Fruit fly (Drosophila melanogaster) whole organism, embryonic: ENCODE measurements around the gene Fer3HCH.
A peak's percentile ranks its signal among the peaks of the same experiment; 100 is the strongest.

ENCODE experiments used
- CG10209 ChIP-seq: fragments of 200-800 bp; sonication (Bioruptor generic); optimal IDR thresholded peaks from 3 replicates; lab custom pipeline; 2017; ENCODE audit warnings: missing biosample characterization, mild to moderate bottlenecking, missing genetic modification characterization, missing genetic modification reagents
- CG11398 ChIP-seq: fragments of 200-800 bp; sonication (Bioruptor generic); optimal IDR thresholded peaks from 2 replicates; lab custom pipeline; 2016; ENCODE audit warnings: missing biosample characterization, missing genetic modification characterization
- CG13296 ChIP-seq: fragments of 200-800 bp; sonication (Bioruptor generic); optimal IDR thresholded peaks from 3 replicates; lab custom pipeline; 2018; ENCODE audit warnings: missing biosample characterization, mild to moderate bottlenecking, missing genetic modification characterization
- CG15514 ChIP-seq: fragments of 200-800 bp; sonication (Bioruptor generic); optimal IDR thresholded peaks from 3 replicates; lab custom pipeline; 2017; ENCODE audit warnings: missing biosample characterization, missing genetic modification characterization, mild to moderate bottlenecking, moderate library complexity, missing genetic modification reagents
- CG1792 ChIP-seq: fragments of 200-800 bp; sonication (Bioruptor generic); optimal IDR thresholded peaks from 2 replicates; lab custom pipeline; 2016; ENCODE audit warnings: missing biosample characterization, missing genetic modification characterization
- CG3065 ChIP-seq: fragments of 200-800 bp; sonication (Bioruptor generic); optimal IDR thresholded peaks from 2 replicates; lab custom pipeline; 2016; ENCODE audit warnings: missing biosample characterization, missing genetic modification characterization
- CG32532 ChIP-seq: fragments of 200-800 bp; sonication (Bioruptor generic); IDR thresholded peaks from 2 replicates; pipeline ENCODE4 v1.3.6; 2022; ENCODE audit warnings: missing biosample characterization, missing genetic modification characterization
- CG43689 ChIP-seq: fragments of 200-800 bp; sonication (Bioruptor generic); IDR thresholded peaks from 2 replicates; pipeline ENCODE4 v1.3.6; 2022; ENCODE audit warnings: missing biosample characterization, missing genetic modification characterization
- CG4404 ChIP-seq: fragments of 200-800 bp; sonication (Bioruptor generic); IDR thresholded peaks from 2 replicates; pipeline ENCODE4 v1.3.6; 2022; ENCODE audit warnings: missing biosample characterization, missing genetic modification characterization
- CG4730 ChIP-seq: fragments of 200-800 bp; sonication (Bioruptor generic); IDR thresholded peaks from 2 replicates; pipeline ENCODE4 v1.3.6; 2022; ENCODE audit warnings: missing biosample characterization, missing genetic modification characterization
- CG4820 ChIP-seq: fragments of 200-800 bp; sonication (Bioruptor generic); optimal IDR thresholded peaks from 3 replicates; lab custom pipeline; 2016; ENCODE audit warnings: missing biosample characterization, missing genetic modification characterization
- CG6854 ChIP-seq: fragments of 200-800 bp; sonication (Bioruptor generic); optimal IDR thresholded peaks from 3 replicates; lab custom pipeline; 2017; ENCODE audit warnings: missing biosample characterization, mild to moderate bottlenecking, missing genetic modification characterization
- CG7357 ChIP-seq: fragments of 200-800 bp; sonication (Bioruptor generic); IDR thresholded peaks from 3 replicates; pipeline ENCODE4 v1.3.6; 2022; ENCODE audit warnings: missing biosample characterization, missing genetic modification characterization
- CG8765 ChIP-seq: fragments of 200-800 bp; sonication (Bioruptor generic); IDR thresholded peaks from 2 replicates; pipeline ENCODE4 v1.3.6; 2022; ENCODE audit warnings: missing biosample characterization, missing genetic modification characterization
- CG8924 ChIP-seq: fragments of 200-800 bp; optimal IDR thresholded peaks from 3 replicates; lab custom pipeline; 2019; ENCODE audit warnings: missing biosample characterization, mild to moderate bottlenecking, missing genetic modification characterization, moderate library complexity
- CrebB ChIP-seq: fragments of 200-800 bp; sonication (Bioruptor generic); optimal IDR thresholded peaks from 3 replicates; lab custom pipeline; 2018; ENCODE audit warnings: missing biosample characterization, mild to moderate bottlenecking, missing genetic modification characterization
- Dad ChIP-seq: fragments of 200-800 bp; sonication (Bioruptor generic); optimal IDR thresholded peaks from 3 replicates; lab custom pipeline; 2016; ENCODE audit warnings: missing biosample characterization, missing genetic modification characterization
- Dll ChIP-seq: fragments of 200-800 bp; sonication (Bioruptor generic); IDR thresholded peaks from 4 replicates; pipeline ENCODE4 v1.3.6; 2022; ENCODE audit warnings: missing biosample characterization, missing genetic modification characterization; ENCODE audit not compliant: partially characterized antibody
- Doc3 ChIP-seq: fragments of 200-800 bp; sonication (Bioruptor generic); IDR thresholded peaks from 3 replicates; pipeline ENCODE4 v1.3.6; 2022; ENCODE audit warnings: missing biosample characterization, missing genetic modification characterization; ENCODE audit not compliant: partially characterized antibody
- E2f1 ChIP-seq: fragments of 200-800 bp; sonication (Bioruptor generic); IDR thresholded peaks from 2 replicates; pipeline ENCODE4 v1.3.6; 2022; ENCODE audit warnings: missing biosample characterization, missing genetic modification characterization
- Hr51 ChIP-seq, 2 experiments: fragments of 200-800 bp; sonication (Bioruptor generic); optimal IDR thresholded peaks; 2 replicates in 1 of 2; 3 replicates in 1 of 2; lab custom pipeline; 2016 to 2018; ENCODE audit warnings: missing biosample characterization in 2 of 2, missing genetic modification characterization in 2 of 2, mild to moderate bottlenecking in 1 of 2, moderate library complexity in 1 of 2
- Oli ChIP-seq: fragments of 200-800 bp; sonication (Bioruptor generic); optimal IDR thresholded peaks from 2 replicates; lab custom pipeline; 2018; ENCODE audit warnings: missing biosample characterization, mild to moderate bottlenecking, missing genetic modification characterization, moderate library complexity
- Opbp ChIP-seq: fragments of 200-800 bp; sonication (Bioruptor generic); IDR thresholded peaks from 3 replicates; pipeline ENCODE4 v1.3.6; 2022; ENCODE audit warnings: missing biosample characterization, missing genetic modification characterization; ENCODE audit not compliant: partially characterized antibody
- Ravus ChIP-seq: fragments of 200-800 bp; sonication (Bioruptor generic); IDR thresholded peaks from 2 replicates; pipeline ENCODE4 v1.3.6; 2022; ENCODE audit warnings: missing biosample characterization, missing genetic modification characterization
- Scr ChIP-seq: fragments of 200-800 bp; sonication (Bioruptor generic); IDR thresholded peaks from 2 replicates; pipeline ENCODE4 v1.3.6; 2022; ENCODE audit warnings: missing biosample characterization, missing genetic modification characterization; ENCODE audit not compliant: partially characterized antibody
- Six4 ChIP-seq: fragments of 200-800 bp; sonication (Bioruptor generic); optimal IDR thresholded peaks from 2 replicates; lab custom pipeline; 2016; ENCODE audit warnings: missing biosample characterization, missing genetic modification characterization
- Spps ChIP-seq: fragments of 200-800 bp; sonication (Bioruptor generic); optimal IDR thresholded peaks from 2 replicates; lab custom pipeline; 2018; ENCODE audit warnings: missing biosample characterization, mild to moderate bottlenecking, missing genetic modification characterization
- TFAM ChIP-seq: fragments of 200-800 bp; sonication (Bioruptor generic); optimal IDR thresholded peaks from 2 replicates; lab custom pipeline; 2017; ENCODE audit warnings: missing biosample characterization, missing genetic modification characterization, inconsistent platforms
- cato ChIP-seq: fragments of 200-800 bp; sonication (Bioruptor generic); optimal IDR thresholded peaks from 2 replicates; lab custom pipeline; 2016; ENCODE audit warnings: missing biosample characterization, missing genetic modification characterization, borderline replicate concordance
- crc ChIP-seq: fragments of 200-800 bp; sonication (Bioruptor generic); optimal IDR thresholded peaks from 2 replicates; lab custom pipeline; 2016; ENCODE audit warnings: missing biosample characterization, missing genetic modification characterization
- da ChIP-seq: fragments of 200-800 bp; sonication (Bioruptor generic); optimal IDR thresholded peaks from 2 replicates; lab custom pipeline; 2016; ENCODE audit warnings: missing biosample characterization, missing genetic modification characterization
- fru ChIP-seq: fragments of >200 bp; optimal IDR thresholded peaks from 2 replicates; lab custom pipeline; 2017
- knrl ChIP-seq: fragments of 200-800 bp; sonication (Bioruptor generic); IDR thresholded peaks from 3 replicates; pipeline ENCODE4 v1.3.6; 2022; ENCODE audit warnings: missing biosample characterization, missing genetic modification characterization; ENCODE audit not compliant: partially characterized antibody
- mam ChIP-seq: fragments of 200-800 bp; sonication (Bioruptor generic); optimal IDR thresholded peaks from 3 replicates; lab custom pipeline; 2016; ENCODE audit warnings: missing biosample characterization, missing genetic modification characterization
- nau ChIP-seq: fragments of 200-800 bp; sonication (Bioruptor generic); optimal IDR thresholded peaks from 3 replicates; lab custom pipeline; 2017; ENCODE audit warnings: missing biosample characterization, mild to moderate bottlenecking, missing genetic modification characterization, missing genetic modification reagents
- nerfin-1 ChIP-seq: fragments of 200-800 bp; sonication (Bioruptor generic); optimal IDR thresholded peaks from 3 replicates; lab custom pipeline; 2019; ENCODE audit warnings: missing biosample characterization, mild to moderate bottlenecking, missing genetic modification characterization, moderate library complexity
- nerfin-2 ChIP-seq: fragments of 200-800 bp; sonication (Bioruptor generic); IDR thresholded peaks from 2 replicates; pipeline ENCODE4 v1.3.6; 2022; ENCODE audit warnings: missing biosample characterization, missing genetic modification characterization; ENCODE audit not compliant: partially characterized antibody
- odd ChIP-seq: fragments of 200-800 bp; sonication (Bioruptor generic); optimal IDR thresholded peaks from 2 replicates; lab custom pipeline; 2017; ENCODE audit warnings: missing biosample characterization, mild to moderate bottlenecking, missing genetic modification characterization
- pnt ChIP-seq: fragments of 200-800 bp; sonication (Bioruptor generic); optimal IDR thresholded peaks from 3 replicates; lab custom pipeline; 2016; ENCODE audit warnings: missing biosample characterization, missing genetic modification characterization
- pzg ChIP-seq: fragments of 200-800 bp; sonication (Bioruptor generic); optimal IDR thresholded peaks from 3 replicates; lab custom pipeline; 2018; ENCODE audit warnings: missing biosample characterization, mild to moderate bottlenecking, missing genetic modification characterization, moderate library complexity
- repo ChIP-seq: fragments of 200-800 bp; sonication (Bioruptor generic); optimal IDR thresholded peaks from 2 replicates; lab custom pipeline; 2016; ENCODE audit warnings: missing biosample characterization, missing genetic modification characterization
- rib ChIP-seq: fragments of 200-800 bp; sonication (Bioruptor generic); IDR thresholded peaks from 2 replicates; pipeline ENCODE4 v1.3.6; 2022; ENCODE audit warnings: missing biosample characterization, missing genetic modification characterization
- sisA ChIP-seq: fragments of 200-800 bp; sonication (Bioruptor generic); IDR thresholded peaks from 2 replicates; pipeline ENCODE4 v1.3.6; 2022; ENCODE audit warnings: missing biosample characterization, missing genetic modification characterization
- slou ChIP-seq: fragments of 200-800 bp; sonication (Bioruptor generic); optimal IDR thresholded peaks from 3 replicates; lab custom pipeline; 2016; ENCODE audit warnings: missing biosample characterization, missing genetic modification characterization
- sna ChIP-seq: fragments of 200-800 bp; sonication (Bioruptor generic); IDR thresholded peaks from 2 replicates; pipeline ENCODE4 v1.3.6; 2022; ENCODE audit warnings: missing biosample characterization, missing genetic modification characterization; ENCODE audit not compliant: partially characterized antibody
- tap ChIP-seq: fragments of 200-800 bp; optimal IDR thresholded peaks from 3 replicates; lab custom pipeline; 2019; ENCODE audit warnings: missing biosample characterization, mild to moderate bottlenecking, missing genetic modification characterization, moderate library complexity
- tgo ChIP-seq: fragments of 200-800 bp; sonication (Bioruptor generic); IDR thresholded peaks from 3 replicates; pipeline ENCODE4 v1.3.6; 2022; ENCODE audit warnings: missing biosample characterization, missing genetic modification characterization
- ttk ChIP-seq: fragments of 200-800 bp; sonication (Bioruptor generic); IDR thresholded peaks from 2 replicates; pipeline ENCODE4 v2.1.2; 2022; ENCODE audit warnings: missing biosample characterization, missing genetic modification characterization
- unc-4 ChIP-seq: fragments of 200-800 bp; sonication (Bioruptor generic); IDR thresholded peaks from 2 replicates; pipeline ENCODE4 v1.3.6; 2022; ENCODE audit warnings: missing biosample characterization, missing genetic modification characterization; ENCODE audit not compliant: partially characterized antibody
- wdn ChIP-seq: fragments of 200-800 bp; sonication (Bioruptor generic); IDR thresholded peaks from 2 replicates; pipeline ENCODE4 v1.3.6; 2022; ENCODE audit warnings: missing biosample characterization, missing genetic modification characterization

Gene Fer3HCH

DNA sequence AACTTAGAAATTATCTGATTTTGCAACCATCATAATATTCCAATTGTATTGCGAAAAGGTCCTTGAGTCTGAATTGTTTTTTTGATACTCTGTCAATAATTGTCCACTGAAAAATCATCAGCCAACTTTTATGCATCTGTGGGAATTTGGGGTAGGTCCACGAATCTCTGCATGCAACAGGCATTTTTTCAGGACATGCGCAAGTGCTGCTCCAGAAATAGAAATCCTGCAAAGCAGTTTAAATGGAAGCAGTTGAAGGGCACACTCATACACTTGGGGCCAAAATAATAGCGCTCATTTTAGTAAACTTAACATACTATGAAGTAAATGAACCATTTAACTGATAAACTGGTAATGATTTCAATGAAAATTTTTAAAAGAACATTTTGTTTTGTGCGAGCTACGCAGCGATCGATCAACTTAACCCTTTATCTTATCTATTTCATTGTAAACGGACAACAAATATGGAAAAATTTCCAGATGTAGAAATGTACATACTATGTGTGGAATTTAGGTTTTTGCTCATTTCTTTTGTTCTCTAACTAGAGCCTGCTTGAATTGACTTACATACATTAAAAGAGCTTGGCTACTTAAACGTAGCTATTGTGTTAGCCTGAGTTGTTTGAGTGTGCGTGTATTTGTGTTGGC, 22.3 kb upstream of the Fer3HCH start (continued):
- TF ChIP-seq CrebB (tag; lab: Kevin White, UChicago) (peak; percentile 16), Doc3 (no peak), sna (GFP tag; lab: Robert Waterston, UW) (no peak), nerfin-1 (tag; lab: Kevin White, UChicago) (peak; percentile 92), Ravus (GFP tag; lab: Robert Waterston, UW) (no peak), fru (no peak), tgo (GFP tag; lab: Robert Waterston, UW) (peak; percentile 39; the same call in 1 of the 3 replicates), sisA (GFP tag; lab: Robert Waterston, UW) (0 out of 2 replicates have a peak, but pooled peaks have one; percentile 16), Dll (no peak), wdn (GFP tag; lab: Robert Waterston, UW) (no peak), Spps (tag; lab: Kevin White, UChicago) (peak; percentile 54), CG32532 (peak; percentile 34; the same call in 1 of the 2 replicates), Dad (peak; percentile 48), knrl (GFP tag; lab: Robert Waterston, UW) (no peak), pzg (GFP tag; lab: Kevin White, UChicago) (no peak), CG8765 (GFP tag; lab: Robert Waterston, UW) (no peak), CG4730 (no peak), CG1792 (peak; percentile 22), da (GFP tag; lab: Kevin White, UChicago) (peak; percentile 13), crc (GFP tag; lab: Kevin White, UChicago) (peak; percentile 51), Hr51 (GFP tag; optimal IDR thresholded peaks at IDR 0.05; lab: Kevin White, UChicago) (peak in 1 of 2 experiments; percentile 74), slou (GFP tag; lab: Kevin White, UChicago) (no peak), ttk (GFP tag; lab: Robert Waterston, UW) (no peak), Opbp (GFP tag; lab: Robert Waterston, UW) (no peak), CG10209 (GFP tag; lab: Kevin White, UChicago) (peak; percentile 81), odd (GFP tag; lab: Kevin White, UChicago) (peak; percentile 80), rib (GFP tag; lab: Robert Waterston, UW) (no peak), pnt (peak; percentile 71), CG6854 (peak; percentile 64), CG15514 (GFP tag; lab: Kevin White, UChicago) (peak; percentile 21), repo (GFP tag; lab: Kevin White, UChicago) (peak; percentile 52), E2f1 (peak; percentile 58), unc-4 (no peak), cato (GFP tag; lab: Kevin White, UChicago) (no peak), CG11398 (peak; percentile 59), nerfin-2 (GFP tag; lab: Robert Waterston, UW) (no peak), CG4404 (GFP tag; lab: Robert Waterston, UW) (no peak), CG3065 (GFP tag; lab: Kevin White, UChicago) (no peak), tap (no peak), CG13296 (peak; percentile 76), CG7357 (GFP tag; lab: Robert Waterston, UW) (no peak), CG43689 (GFP tag; lab: Robert Waterston, UW) (no peak), mam (GFP tag; lab: Kevin White, UChicago) (peak; percentile 57), Six4 (GFP tag; lab: Kevin White, UChicago) (peak; percentile 61), TFAM (GFP tag; lab: Kevin White, UChicago) (no peak), nau (GFP tag; lab: Kevin White, UChicago) (peak; percentile 70), CG4820 (GFP tag; lab: Kevin White, UChicago) (peak; percentile 64), CG8924 (tag; lab: Kevin White, UChicago) (peak; percentile 84), Scr (GFP tag; lab: Robert Waterston, UW) (no peak), Oli (peak; percentile 81)
